Fruit fly (Drosophila melanogaster) whole organism: ENCODE data around the gene CG31274.

Experiments
- EcR ChIP-seq, 2 experiments: fragments of >200 bp; optimal IDR thresholded peaks; 2 replicates each; lab custom pipeline; 2017; ENCODE audit warnings: missing biosample characterization in 2 of 2, missing genetic modification characterization in 2 of 2, missing genetic modification reagents in 2 of 2
- pan ChIP-seq: fragments of >200 bp; optimal IDR thresholded peaks from 2 replicates; lab custom pipeline; 2017
- usp ChIP-seq: fragments of >200 bp; optimal IDR thresholded peaks from 2 replicates; lab custom pipeline; 2017; ENCODE audit warnings: missing biosample characterization, missing genetic modification characterization, mixed read lengths

DNA sequence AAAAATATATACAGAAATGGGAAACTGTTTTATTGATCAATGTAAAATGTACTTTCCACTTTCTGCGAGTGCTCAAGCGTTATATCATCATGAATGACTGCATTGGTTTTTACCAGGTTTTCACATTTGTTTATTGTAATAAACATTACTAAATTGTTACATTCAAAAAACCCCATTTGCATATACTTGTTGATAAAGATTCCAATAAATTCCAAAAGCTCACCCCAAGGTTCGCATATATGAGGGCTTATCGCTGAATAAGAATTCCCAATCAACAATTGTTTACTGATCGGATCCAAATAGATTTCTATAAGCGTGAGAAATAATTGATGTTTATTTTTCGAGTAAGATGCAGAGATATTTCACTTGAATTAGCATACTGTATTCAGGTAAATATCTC lies 10.7 kb downstream of the CG31274 start:
- TF ChIP-seq usp (GFP tag; lab: Kevin White, UChicago): no peak
- TF ChIP-seq pan (lab: Kevin White, UChicago): no peak
- no peak for TF ChIP-seq EcR (GFP tag; optimal IDR thresholded peaks at IDR 0.05; lab: Kevin White, UChicago)
